Fruit fly (Drosophila melanogaster) whole organism, embryonic: ENCODE data around the gene CG2540.

Experiments used
- CG10147 ChIP-seq: fragments of 200-800 bp; sonication (Bioruptor generic); optimal IDR thresholded peaks from 2 replicates; lab custom pipeline; 2019; ENCODE audit warnings: missing biosample characterization, mild to moderate bottlenecking, missing genetic modification characterization, moderate library complexity
- CG10209 ChIP-seq: fragments of 200-800 bp; sonication (Bioruptor generic); optimal IDR thresholded peaks from 3 replicates; lab custom pipeline; 2017; ENCODE audit warnings: missing biosample characterization, mild to moderate bottlenecking, missing genetic modification characterization, missing genetic modification reagents
- CG12104 ChIP-seq: fragments of 200-800 bp; sonication (Bioruptor generic); optimal IDR thresholded peaks from 3 replicates; lab custom pipeline; 2016; ENCODE audit warnings: missing biosample characterization, missing genetic modification characterization
- CG1647 ChIP-seq: fragments of 200-800 bp; sonication (Bioruptor generic); optimal IDR thresholded peaks from 3 replicates; lab custom pipeline; 2016; ENCODE audit warnings: missing biosample characterization, missing genetic modification characterization
- CG1832 ChIP-seq: fragments of 200-800 bp; sonication (Bioruptor generic); optimal IDR thresholded peaks from 2 replicates; lab custom pipeline; 2017; ENCODE audit warnings: missing biosample characterization, mild to moderate bottlenecking, missing genetic modification characterization, inconsistent platforms
- CG2116 ChIP-seq: fragments of 200-800 bp; sonication (Bioruptor generic); optimal IDR thresholded peaks from 3 replicates; lab custom pipeline; 2018; ENCODE audit warnings: missing biosample characterization, mild to moderate bottlenecking, missing genetic modification characterization
- CG2889 ChIP-seq: fragments of 200-800 bp; sonication (Bioruptor generic); IDR thresholded peaks from 3 replicates; pipeline ENCODE4 v1.3.6; 2022; ENCODE audit warnings: missing biosample characterization, missing genetic modification characterization
- CG31388 ChIP-seq: fragments of 200-800 bp; sonication (Bioruptor generic); optimal IDR thresholded peaks from 2 replicates; lab custom pipeline; 2016; ENCODE audit warnings: missing biosample characterization, missing genetic modification characterization
- CG31441 ChIP-seq: fragments of 200-800 bp; sonication (Bioruptor generic); IDR thresholded peaks from 2 replicates; pipeline ENCODE4 v1.3.6; 2022; ENCODE audit warnings: missing biosample characterization, missing genetic modification characterization
- CG32532 ChIP-seq: fragments of 200-800 bp; sonication (Bioruptor generic); IDR thresholded peaks from 2 replicates; pipeline ENCODE4 v1.3.6; 2022; ENCODE audit warnings: missing biosample characterization, missing genetic modification characterization
- CG33213 ChIP-seq: fragments of 200-800 bp; sonication (Bioruptor generic); optimal IDR thresholded peaks from 3 replicates; lab custom pipeline; 2016; ENCODE audit warnings: missing biosample characterization, missing genetic modification characterization
- CG34376 ChIP-seq: fragments of 200-800 bp; sonication (Bioruptor generic); optimal IDR thresholded peaks from 2 replicates; lab custom pipeline; 2018; ENCODE audit warnings: missing biosample characterization, mild to moderate bottlenecking, missing genetic modification characterization
- CG4360 ChIP-seq: fragments of 200-800 bp; sonication (Bioruptor generic); IDR thresholded peaks from 2 replicates; pipeline ENCODE4 v1.3.6; 2022; ENCODE audit warnings: missing biosample characterization, missing genetic modification characterization
- CG6254 ChIP-seq: fragments of 200-800 bp; sonication (Bioruptor generic); optimal IDR thresholded peaks from 3 replicates; lab custom pipeline; 2017; ENCODE audit warnings: mild to moderate bottlenecking, missing biosample characterization, missing genetic modification reagents, missing genetic modification characterization
- CG7745 ChIP-seq: fragments of 200-800 bp; sonication (Bioruptor generic); optimal IDR thresholded peaks from 2 replicates; lab custom pipeline; 2018; ENCODE audit warnings: missing biosample characterization, mild to moderate bottlenecking, missing genetic modification characterization, moderate library complexity
- CG8089 ChIP-seq: fragments of 200-800 bp; sonication (Bioruptor generic); optimal IDR thresholded peaks from 3 replicates; lab custom pipeline; 2016; ENCODE audit warnings: missing biosample characterization, missing genetic modification characterization
- CG9932 ChIP-seq: fragments of 200-800 bp; sonication (Bioruptor generic); IDR thresholded peaks from 2 replicates; pipeline ENCODE4 v1.3.6; 2022; ENCODE audit warnings: missing biosample characterization, missing genetic modification characterization
- Camta ChIP-seq: fragments of 200-800 bp; sonication (Bioruptor generic); optimal IDR thresholded peaks from 2 replicates; lab custom pipeline; 2016; ENCODE audit warnings: missing biosample characterization, missing genetic modification characterization
- Chrac-16 ChIP-seq: fragments of 200-800 bp; sonication (Bioruptor generic); optimal IDR thresholded peaks from 3 replicates; lab custom pipeline; 2016; ENCODE audit warnings: missing biosample characterization, missing genetic modification characterization
- D ChIP-seq, 2 experiments: fragments of 200-800 bp in 1 of 2; fragments of >200 bp in 1 of 2; sonication (Bioruptor generic) in 1 of 2; optimal IDR thresholded peaks; 2 replicates in 1 of 2; 3 replicates in 1 of 2; lab custom pipeline; 2017; ENCODE audit warnings: mild to moderate bottlenecking in 1 of 2, missing biosample characterization in 1 of 2, missing genetic modification characterization in 1 of 2, missing genetic modification reagents in 1 of 2
- Dip2 ChIP-seq: fragments of 200-800 bp; sonication (Bioruptor generic); IDR thresholded peaks from 2 replicates; pipeline ENCODE4 v1.3.6; 2022; ENCODE audit warnings: missing biosample characterization, missing genetic modification characterization
- H15 ChIP-seq: fragments of 200-800 bp; sonication (Bioruptor generic); IDR thresholded peaks from 3 replicates; pipeline ENCODE4 v1.3.6; 2022; ENCODE audit warnings: missing biosample characterization, missing genetic modification characterization
- HLHmδ ChIP-seq: fragments of 200-800 bp; sonication (Bioruptor generic); optimal IDR thresholded peaks from 2 replicates; lab custom pipeline; 2018; ENCODE audit warnings: missing biosample characterization, mild to moderate bottlenecking, missing genetic modification characterization, moderate library complexity
- NFAT ChIP-seq: fragments of 200-800 bp; sonication (Bioruptor generic); IDR thresholded peaks from 2 replicates; pipeline ENCODE4 v1.3.6; 2022; ENCODE audit warnings: missing biosample characterization, missing genetic modification characterization
- Nf-YB ChIP-seq: fragments of 200-800 bp; sonication (Bioruptor generic); optimal IDR thresholded peaks from 3 replicates; lab custom pipeline; 2019; ENCODE audit warnings: missing biosample characterization, mild to moderate bottlenecking, missing genetic modification characterization, moderate library complexity
- Opbp ChIP-seq: fragments of 200-800 bp; sonication (Bioruptor generic); IDR thresholded peaks from 3 replicates; pipeline ENCODE4 v1.3.6; 2022; ENCODE audit warnings: missing biosample characterization, missing genetic modification characterization; ENCODE audit not compliant: partially characterized antibody
- Side ChIP-seq: fragments of 200-800 bp; sonication (Bioruptor generic); optimal IDR thresholded peaks from 2 replicates; lab custom pipeline; 2016; ENCODE audit warnings: missing biosample characterization, missing genetic modification characterization
- Six4 ChIP-seq: fragments of 200-800 bp; sonication (Bioruptor generic); optimal IDR thresholded peaks from 2 replicates; lab custom pipeline; 2016; ENCODE audit warnings: missing biosample characterization, missing genetic modification characterization
- YL-1 ChIP-seq: fragments of 200-800 bp; sonication (Bioruptor generic); optimal IDR thresholded peaks from 3 replicates; lab custom pipeline; 2017; ENCODE audit warnings: missing biosample characterization, mild to moderate bottlenecking, missing genetic modification characterization
- az2 ChIP-seq: fragments of 200-800 bp; sonication (Bioruptor generic); optimal IDR thresholded peaks from 3 replicates; lab custom pipeline; 2016; ENCODE audit warnings: missing biosample characterization, missing genetic modification characterization
- bcd ChIP-seq: fragments of 200-800 bp; sonication (Bioruptor generic); optimal IDR thresholded peaks from 2 replicates; lab custom pipeline; 2017; ENCODE audit warnings: missing biosample characterization, mild to moderate bottlenecking, missing genetic modification characterization
- cad ChIP-seq: fragments of >200 bp; optimal IDR thresholded peaks from 2 replicates; lab custom pipeline; 2017; ENCODE audit warnings: missing biosample characterization, missing genetic modification characterization
- cas ChIP-seq: fragments of 200-800 bp; sonication (Bioruptor generic); IDR thresholded peaks from 2 replicates; pipeline ENCODE4 v1.3.6; 2022; ENCODE audit warnings: missing biosample characterization, missing genetic modification characterization
- corto ChIP-seq: fragments of 200-800 bp; sonication (Bioruptor generic); optimal IDR thresholded peaks from 2 replicates; lab custom pipeline; 2016; ENCODE audit warnings: missing biosample characterization, mild to moderate bottlenecking, missing genetic modification characterization, moderate library complexity
- crc ChIP-seq: fragments of 200-800 bp; sonication (Bioruptor generic); optimal IDR thresholded peaks from 2 replicates; lab custom pipeline; 2016; ENCODE audit warnings: missing biosample characterization, missing genetic modification characterization
- dm ChIP-seq: fragments of 200-800 bp; sonication (Bioruptor generic); optimal IDR thresholded peaks from 3 replicates; lab custom pipeline; 2016; ENCODE audit warnings: missing biosample characterization, missing genetic modification characterization
- grau ChIP-seq: fragments of 200-800 bp; optimal IDR thresholded peaks from 3 replicates; lab custom pipeline; 2019; ENCODE audit warnings: missing biosample characterization, mild to moderate bottlenecking, missing genetic modification characterization, moderate library complexity
- hth ChIP-seq: fragments of >200 bp; optimal IDR thresholded peaks from 2 replicates; lab custom pipeline; 2017; ENCODE audit warnings: inconsistent platforms
- inv ChIP-seq: fragments of 200-800 bp; sonication (Bioruptor generic); IDR thresholded peaks from 2 replicates; pipeline ENCODE4 v1.3.6; 2022; ENCODE audit warnings: missing biosample characterization, missing genetic modification characterization; ENCODE audit not compliant: partially characterized antibody
- jumu ChIP-seq: fragments of 200-800 bp; sonication (Bioruptor generic); optimal IDR thresholded peaks from 3 replicates; lab custom pipeline; 2016; ENCODE audit warnings: missing biosample characterization, missing genetic modification characterization
- knrl ChIP-seq: fragments of 200-800 bp; sonication (Bioruptor generic); IDR thresholded peaks from 3 replicates; pipeline ENCODE4 v1.3.6; 2022; ENCODE audit warnings: missing biosample characterization, missing genetic modification characterization; ENCODE audit not compliant: partially characterized antibody
- lmd ChIP-seq: fragments of 200-800 bp; sonication (Bioruptor generic); IDR thresholded peaks from 2 replicates; pipeline ENCODE4 v1.3.6; 2022; ENCODE audit warnings: missing biosample characterization, missing genetic modification characterization
- lola ChIP-seq, 3 experiments: fragments of >200 bp in 2 of 3; fragments of 200-800 bp in 1 of 3; sonication (Bioruptor generic) in 1 of 3; optimal IDR thresholded peaks; 2 replicates each; lab custom pipeline; 2017 to 2019; ENCODE audit warnings: missing biosample characterization in 3 of 3, missing genetic modification characterization in 3 of 3, mild to moderate bottlenecking in 1 of 3, moderate library complexity in 1 of 3
- otp ChIP-seq: fragments of 200-800 bp; sonication (Bioruptor generic); IDR thresholded peaks from 3 replicates; pipeline ENCODE4, ENCODE4 v1.3.6; 2022; ENCODE audit warnings: missing biosample characterization, missing genetic modification characterization
- salm ChIP-seq: fragments of 200-800 bp; sonication (Bioruptor generic); optimal IDR thresholded peaks from 2 replicates; lab custom pipeline; 2018; ENCODE audit warnings: missing biosample characterization, mild to moderate bottlenecking, missing genetic modification characterization
- seq ChIP-seq: fragments of 200-800 bp; sonication (Bioruptor generic); IDR thresholded peaks from 2 replicates; pipeline ENCODE4 v1.3.6; 2022; ENCODE audit warnings: missing biosample characterization, missing genetic modification characterization
- slbo ChIP-seq: fragments of 200-800 bp; sonication (Bioruptor generic); IDR thresholded peaks from 2 replicates; pipeline ENCODE4 v1.3.6; 2022; ENCODE audit warnings: missing biosample characterization, missing genetic modification characterization
- stwl ChIP-seq: fragments of 200-800 bp; sonication (Bioruptor generic); optimal IDR thresholded peaks from 3 replicates; lab custom pipeline; 2018; ENCODE audit warnings: missing biosample characterization, mild to moderate bottlenecking, missing genetic modification characterization, moderate library complexity
- tna ChIP-seq: fragments of 200-800 bp; sonication (Bioruptor generic); IDR thresholded peaks from 2 replicates; pipeline ENCODE4 v1.3.6; 2022; ENCODE audit warnings: missing biosample characterization, missing genetic modification characterization; ENCODE audit not compliant: partially characterized antibody

The CG2540 gene

DNA sequence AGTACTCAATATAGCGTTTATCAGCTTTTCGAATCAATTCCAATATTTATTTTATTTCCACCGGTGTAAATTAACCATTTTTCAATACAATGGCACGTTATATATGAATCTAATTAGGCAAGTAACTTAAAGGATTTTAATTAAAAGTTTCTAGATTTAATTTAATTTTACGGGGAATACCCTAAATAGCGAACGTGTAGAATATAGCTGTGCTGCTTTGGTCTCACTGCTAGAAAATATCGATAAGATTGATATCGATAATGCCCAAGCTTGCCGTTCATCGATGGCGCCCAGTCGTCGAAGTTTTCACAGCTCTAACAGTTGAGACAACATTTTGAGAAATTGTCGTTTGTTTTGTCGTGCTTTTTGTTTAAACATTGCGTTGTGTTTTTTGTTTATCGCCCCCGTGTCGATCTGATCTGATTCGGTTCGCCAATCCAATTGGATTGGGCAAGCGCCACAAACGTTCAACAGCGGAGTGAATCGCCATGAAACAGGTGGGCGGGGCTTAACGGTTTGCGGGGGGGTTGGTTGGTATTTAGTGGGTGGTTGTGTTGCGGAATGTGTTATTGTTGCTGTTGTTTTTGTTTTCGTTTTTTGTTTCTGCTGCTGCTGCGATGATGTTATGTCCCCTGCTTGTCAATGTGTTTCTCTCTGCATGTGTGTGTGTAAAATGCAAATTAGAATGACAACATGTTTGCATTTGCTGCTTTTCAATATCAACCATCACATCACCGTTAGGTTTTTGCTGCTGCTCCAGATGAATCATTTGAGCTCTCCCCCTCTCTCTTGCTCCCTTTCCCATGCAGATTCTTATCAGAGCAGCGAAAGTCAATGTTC lies 1.9 kb downstream of the CG2540 start, which contains the start of gene Tomosyn (continued):
- TF ChIP-seq CG9932 (peak; percentile 40), CG8089 (no peak), Chrac-16 (GFP tag; lab: Kevin White, UChicago) (peak; percentile 7), CG12104 (GFP tag; lab: Kevin White, UChicago) (peak; percentile 0), CG32532 (GFP tag; lab: Robert Waterston, UW) (peak; percentile 59; the same call in 1 of the 2 replicates), CG6254 (no peak), D (optimal IDR thresholded peaks at IDR 0.05; lab: Kevin White, UChicago) (no peak), D (GFP tag; optimal IDR thresholded peaks at IDR 0.05; lab: Kevin White, UChicago) (no peak), otp (no peak), lola (GFP tag; optimal IDR thresholded peaks at IDR 0.05; lab: Kevin White, UChicago) (peak in 1 of 3 experiments; percentile 24), tna (peak; percentile 54; the same call in 1 of the 2 replicates), CG31441 (peak; percentile 36), CG31388 (GFP tag; lab: Kevin White, UChicago) (no peak), inv (GFP tag; lab: Robert Waterston, UW) (peak; percentile 69), Dip2 (GFP tag; lab: Robert Waterston, UW) (no peak), CG7745 (tag; lab: Kevin White, UChicago) (no peak), Side (GFP tag; lab: Kevin White, UChicago) (peak; percentile 19), crc (no peak), cas (GFP tag; lab: Robert Waterston, UW) (no peak), slbo (GFP tag; lab: Robert Waterston, UW) (no peak), CG2889 (GFP tag; lab: Robert Waterston, UW) (no peak), seq (GFP tag; lab: Robert Waterston, UW) (no peak), knrl (GFP tag; lab: Robert Waterston, UW) (peak; percentile 77; the same call in 2 of the 3 replicates), CG34376 (GFP tag; lab: Kevin White, UChicago) (no peak), cad (GFP tag; lab: Kevin White, UChicago) (no peak), hth (lab: Kevin White, UChicago) (no peak), YL-1 (GFP tag; lab: Kevin White, UChicago) (peak; percentile 34), grau (tag; lab: Kevin White, UChicago) (peak; percentile 54), salm (tag; lab: Kevin White, UChicago) (no peak), CG4360 (GFP tag; lab: Robert Waterston, UW) (no peak), jumu (peak; percentile 16), bcd (GFP tag; lab: Kevin White, UChicago) (peak; percentile 44), HLHmδ (no peak), Opbp (GFP tag; lab: Robert Waterston, UW) (peak; percentile 80), H15 (GFP tag; lab: Robert Waterston, UW) (no peak), Six4 (GFP tag; lab: Kevin White, UChicago) (no peak), Camta (GFP tag; lab: Kevin White, UChicago) (no peak), CG10147 (GFP tag; lab: Kevin White, UChicago) (peak; percentile 12), CG33213 (no peak), CG1832 (GFP tag; lab: Kevin White, UChicago) (no peak), CG2116 (GFP tag; lab: Kevin White, UChicago) (peak; percentile 66), CG1647 (GFP tag; lab: Kevin White, UChicago) (no peak), lmd (GFP tag; lab: Robert Waterston, UW) (peak; percentile 39; the same call in 1 of the 2 replicates), az2 (GFP tag; lab: Kevin White, UChicago) (peak; percentile 25), Nf-YB (peak; percentile 37), stwl (tag; lab: Kevin White, UChicago) (peak; percentile 86), dm (no peak), NFAT (GFP tag; lab: Robert Waterston, UW) (no peak), CG10209 (GFP tag; lab: Kevin White, UChicago) (no peak), corto (GFP tag; lab: Kevin White, UChicago) (no peak)
